Worm (Caenorhabditis elegans): ENCODE measurements around the gene B0563.8.

ce11 chrX:9206731-9207130, 32.4 kb upstream of the B0563.8 start:
- TF ChIP-seq ztf-29 (GFP tag; IDR thresholded peaks at IDR 0.05) (no peak), ref-1 (GFP tag; conservative IDR thresholded peaks at IDR 0.05) (no peak), tab-1 (GFP tag; IDR thresholded peaks at IDR 0.05) (no peak), med-1 (GFP tag; optimal IDR thresholded peaks at IDR 0.05; ENCODE audit: insufficient read depth) (no peak)
